Fruit fly (Drosophila melanogaster) whole organism, pupa: ENCODE measurements around the gene eIF4G1.

Experiments used
- CG10348 ChIP-seq: fragments of 200-800 bp; sonication (Bioruptor generic); IDR thresholded peaks from 2 replicates; pipeline ENCODE4 v1.3.6; 2022; ENCODE audit warnings: missing biosample characterization, missing genetic modification characterization
- CG12605 ChIP-seq: fragments of 200-800 bp; sonication (Bioruptor generic); IDR thresholded peaks from 2 replicates; pipeline ENCODE4 v1.3.6; 2022; ENCODE audit warnings: missing biosample characterization, missing genetic modification characterization
- CG17806 ChIP-seq: fragments of 200-800 bp; sonication (Bioruptor generic); optimal IDR thresholded peaks from 2 replicates; lab custom pipeline; 2018; ENCODE audit warnings: missing biosample characterization, mild to moderate bottlenecking, missing genetic modification characterization, moderate library complexity
- CG34367 ChIP-seq: fragments of 200-800 bp; sonication (Bioruptor generic); optimal IDR thresholded peaks from 2 replicates; lab custom pipeline; 2018; ENCODE audit warnings: missing biosample characterization, mild to moderate bottlenecking, missing genetic modification characterization
- CG9948 ChIP-seq: fragments of 200-800 bp; sonication (Bioruptor generic); optimal IDR thresholded peaks from 2 replicates; lab custom pipeline; 2018; ENCODE audit warnings: missing biosample characterization, mild to moderate bottlenecking, missing genetic modification characterization, moderate library complexity
- EcR ChIP-seq: fragments of 200-800 bp; sonication (Bioruptor generic); optimal IDR thresholded peaks from 3 replicates; lab custom pipeline; 2019; ENCODE audit warnings: missing biosample characterization, missing genetic modification characterization, mild to moderate bottlenecking, moderate library complexity, missing genetic modification reagents
- Snoo ChIP-seq: fragments of 200-800 bp; sonication (Bioruptor generic); optimal IDR thresholded peaks from 3 replicates; lab custom pipeline; 2017; ENCODE audit warnings: missing biosample characterization, mild to moderate bottlenecking, missing genetic modification characterization, inconsistent platforms

DNA sequence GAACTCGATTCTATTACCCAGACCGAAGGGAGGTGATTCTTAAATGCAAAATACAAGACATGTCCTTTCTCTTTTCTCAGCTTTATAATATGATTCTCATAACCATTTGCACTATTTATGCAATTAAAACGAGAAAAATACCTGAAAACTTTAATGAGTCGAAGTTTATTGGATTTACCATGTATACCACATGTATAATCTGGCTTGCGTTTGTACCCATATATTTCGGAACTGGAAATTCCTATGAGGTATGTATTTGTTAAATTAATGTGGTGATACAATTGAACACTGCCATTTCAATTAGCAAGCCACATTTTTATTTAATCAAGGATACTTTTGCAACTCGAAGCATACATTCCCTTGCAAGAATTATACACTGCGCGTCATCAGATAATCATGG is 13.8 kb upstream of the eIF4G1 start:
- TF ChIP-seq EcR (GFP tag; lab: Kevin White, UChicago) (no peak), Snoo (tag; lab: Kevin White, UChicago) (no peak), CG10348 (GFP tag; lab: Robert Waterston, UW) (no peak), CG9948 (no peak), CG12605 (no peak), CG17806 (no peak), CG34367 (tag; lab: Kevin White, UChicago) (no peak)
